Worm (Caenorhabditis elegans) whole organism, late embryonic: ENCODE data around the gene F41E7.7.

Source experiments
- K02D7.2 ChIP-seq: sonication (generic microtip); optimal IDR thresholded peaks from 2 replicates; lab custom pipeline; 2017; ENCODE audit warnings: mild to moderate bottlenecking, missing genetic modification characterization, missing compliant biosample characterization
- K09A11.1 ChIP-seq: sonication (generic microtip); optimal IDR thresholded peaks from 2 replicates; lab custom pipeline; 2017; ENCODE audit warnings: antibody characterized with exemption, mild to moderate bottlenecking, missing genetic modification characterization, missing compliant biosample characterization; ENCODE audit not compliant: insufficient read depth
- ahr-1 ChIP-seq: sonication (generic microtip); optimal IDR thresholded peaks from 2 replicates; lab custom pipeline; 2016; ENCODE audit warnings: missing genetic modification characterization, missing compliant biosample characterization
- ama-1 ChIP-seq: fragments of 150-350 bp; optimal IDR thresholded peaks from 2 replicates; lab custom pipeline; 2014
- ceh-14 ChIP-seq: sonication (generic microtip); optimal IDR thresholded peaks from 2 replicates; lab custom pipeline; 2016; ENCODE audit warnings: missing genotype, missing genetic modification characterization, missing compliant biosample characterization
- ceh-18 ChIP-seq: sonication (generic microtip); optimal IDR thresholded peaks from 2 replicates; lab custom pipeline; 2016; ENCODE audit warnings: missing genetic modification characterization, missing compliant biosample characterization
- ceh-19 ChIP-seq: fragments of 200-800 bp; sonication (Bioruptor generic); optimal IDR thresholded peaks from 2 replicates; lab custom pipeline; 2018; ENCODE audit warnings: mild to moderate bottlenecking, missing genetic modification characterization, missing compliant biosample characterization
- ceh-2 ChIP-seq: sonication (generic microtip); optimal IDR thresholded peaks from 2 replicates; lab custom pipeline; 2016; ENCODE audit warnings: missing genotype, missing genetic modification characterization, missing compliant biosample characterization
- ceh-34 ChIP-seq: sonication (generic microtip); optimal IDR thresholded peaks from 2 replicates; lab custom pipeline; 2016; ENCODE audit warnings: mild to moderate bottlenecking, missing genetic modification characterization, missing compliant biosample characterization
- ceh-45 ChIP-seq: fragments of 200-800 bp; sonication (Bioruptor generic); IDR thresholded peaks from 2 replicates; pipeline ENCODE4 v1.3.6; 2022; ENCODE audit warnings: missing genetic modification reagents, missing genetic modification characterization, missing compliant biosample characterization
- ceh-6 ChIP-seq: fragments of 200-800 bp; sonication (Bioruptor generic); optimal IDR thresholded peaks from 2 replicates; lab custom pipeline; 2018; ENCODE audit warnings: mild to moderate bottlenecking, missing genetic modification characterization, missing compliant biosample characterization
- elt-4 ChIP-seq: sonication (generic microtip); optimal IDR thresholded peaks from 2 replicates; lab custom pipeline; 2016; ENCODE audit warnings: missing genetic modification characterization, missing compliant biosample characterization
- ets-4 ChIP-seq: sonication (generic microtip); optimal IDR thresholded peaks from 2 replicates; lab custom pipeline; 2016; ENCODE audit warnings: missing genetic modification characterization, missing compliant biosample characterization
- fkh-10 ChIP-seq: fragments of 150-350 bp; optimal IDR thresholded peaks from 2 replicates; lab custom pipeline; 2014; ENCODE audit warnings: missing biosample characterization, missing genetic modification reagents, missing genetic modification characterization
- fkh-6 ChIP-seq: sonication (generic microtip); optimal IDR thresholded peaks from 2 replicates; lab custom pipeline; 2016; ENCODE audit warnings: missing genetic modification characterization, missing compliant biosample characterization
- gmeb-2 ChIP-seq: sonication (generic microtip); optimal IDR thresholded peaks from 2 replicates; lab custom pipeline; 2016; ENCODE audit warnings: missing genetic modification characterization, inconsistent platforms, missing compliant biosample characterization
- hlh-13 ChIP-seq: fragments of 200-800 bp; sonication (Bioruptor generic); optimal IDR thresholded peaks from 2 replicates; lab custom pipeline; 2018; ENCODE audit warnings: mild to moderate bottlenecking, missing genetic modification characterization, missing compliant biosample characterization
- hlh-30 ChIP-seq: sonication (generic microtip); optimal IDR thresholded peaks from 2 replicates; lab custom pipeline; 2017; ENCODE audit warnings: antibody characterized with exemption, missing genetic modification characterization, missing compliant biosample characterization; ENCODE audit not compliant: insufficient read depth
- hlh-8 ChIP-seq: sonication (generic microtip); optimal IDR thresholded peaks from 2 replicates; lab custom pipeline; 2016; ENCODE audit warnings: missing genotype, missing genetic modification characterization, missing compliant biosample characterization
- lin-11 ChIP-seq: fragments of 200-800 bp; sonication (Bioruptor generic); optimal IDR thresholded peaks from 2 replicates; lab custom pipeline; 2018; ENCODE audit warnings: mild to moderate bottlenecking, missing genetic modification characterization, missing compliant biosample characterization
- nfya-1 ChIP-seq: sonication (generic microtip); optimal IDR thresholded peaks from 2 replicates; lab custom pipeline; 2017; ENCODE audit warnings: missing genetic modification characterization, mild to moderate bottlenecking, missing compliant biosample characterization, antibody characterized with exemption, moderate library complexity
- nhr-11 ChIP-seq: fragments of 150-350 bp; optimal IDR thresholded peaks from 2 replicates; lab custom pipeline; 2014; ENCODE audit warnings: missing biosample characterization, missing genetic modification characterization
- nhr-232 ChIP-seq: sonication (generic microtip); optimal IDR thresholded peaks from 2 replicates; lab custom pipeline; 2016; ENCODE audit warnings: missing genetic modification characterization, missing compliant biosample characterization
- npax-4 ChIP-seq: sonication (generic microtip); optimal IDR thresholded peaks from 2 replicates; lab custom pipeline; 2016; ENCODE audit warnings: missing genetic modification characterization, missing compliant biosample characterization
- pha-2 ChIP-seq: sonication (generic microtip); optimal IDR thresholded peaks from 2 replicates; lab custom pipeline; 2017; ENCODE audit warnings: mild to moderate bottlenecking, missing genetic modification characterization, missing compliant biosample characterization
- sox-2 ChIP-seq: fragments of 200-800 bp; sonication (Bioruptor generic); IDR thresholded peaks from 2 replicates; pipeline ENCODE4 v1.3.6; 2022; ENCODE audit warnings: missing genetic modification reagents, missing genetic modification characterization, missing compliant biosample characterization
- syd-9 ChIP-seq: sonication (generic microtip); optimal IDR thresholded peaks from 2 replicates; lab custom pipeline; 2016; ENCODE audit warnings: mild to moderate bottlenecking, missing genetic modification characterization, moderate library complexity, missing compliant biosample characterization
- tbx-2 ChIP-seq: sonication (generic microtip); optimal IDR thresholded peaks from 2 replicates; lab custom pipeline; 2016; ENCODE audit warnings: missing genetic modification characterization, missing compliant biosample characterization
- tbx-7 ChIP-seq: sonication (generic microtip); optimal IDR thresholded peaks from 2 replicates; lab custom pipeline; 2016; ENCODE audit warnings: missing genotype, missing genetic modification characterization, missing compliant biosample characterization
- ttx-3 ChIP-seq: sonication (generic microtip); optimal IDR thresholded peaks from 2 replicates; lab custom pipeline; 2016; ENCODE audit warnings: missing genetic modification reagents, missing genetic modification characterization, missing compliant biosample characterization
- unc-3 ChIP-seq, 2 experiments: fragments of 200-800 bp in 1 of 2; sonication (Bioruptor generic) in 1 of 2; sonication (generic microtip) in 1 of 2; conservative IDR thresholded peaks in 1 of 2; optimal IDR thresholded peaks in 1 of 2; 2 replicates each; pipeline versions ENCODE4 v1.3.6 to Lab custom; 2016 to 2022; ENCODE audit warnings: missing compliant biosample characterization in 2 of 2, missing genetic modification characterization in 2 of 2, missing genetic modification reagents in 1 of 2
- unc-42 ChIP-seq: sonication (generic microtip); optimal IDR thresholded peaks from 2 replicates; lab custom pipeline; 2016; ENCODE audit warnings: missing genotype, missing genetic modification characterization, missing compliant biosample characterization
- unc-55 ChIP-seq: sonication (generic microtip); optimal IDR thresholded peaks from 2 replicates; lab custom pipeline; 2017; ENCODE audit warnings: missing biosample characterization, missing genetic modification reagents, missing genetic modification characterization
- zip-5 ChIP-seq: sonication (generic microtip); optimal IDR thresholded peaks from 2 replicates; lab custom pipeline; 2016; ENCODE audit warnings: missing genetic modification characterization, missing compliant biosample characterization
- ztf-16 ChIP-seq: sonication (generic microtip); optimal IDR thresholded peaks from 2 replicates; lab custom pipeline; 2017; ENCODE audit warnings: missing genetic modification characterization, missing compliant biosample characterization

F41E7.7 gene

DNA sequence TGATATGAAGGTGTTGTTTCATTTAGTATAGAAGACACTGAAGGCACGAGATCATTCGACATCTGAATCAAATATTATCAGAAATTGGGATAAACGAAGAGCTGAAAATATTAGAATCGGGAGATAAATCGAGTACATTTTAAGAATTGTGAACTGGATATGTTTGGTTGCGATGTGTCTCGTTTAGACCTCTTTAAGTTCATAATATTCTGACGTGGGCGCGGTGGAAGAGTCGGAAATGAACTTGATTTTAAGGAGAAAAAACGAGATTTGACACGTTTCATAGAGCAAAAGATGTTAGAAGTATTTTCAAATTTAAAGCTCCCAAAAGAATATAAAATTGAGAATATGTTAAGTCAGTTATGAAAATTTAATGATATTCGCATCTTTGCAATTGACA is 22.0 kb upstream of the F41E7.7 start, which contains the start of gene npr-6:
TSS of gene npr-6 (minus strand) at position 101 of the 400 bp plus-strand sequence.
- TF ChIP-seq ceh-34 (tag; lab: Kevin White, UChicago): no peak
- TF ChIP-seq K02D7.2 (tag; lab: Kevin White, UChicago): no peak
- no peak for TF ChIP-seq tbx-7
- no peak for TF ChIP-seq ceh-14 (tag; lab: Kevin White, UChicago)
- TF ChIP-seq K09A11.1 (tag; lab: Kevin White, UChicago): no peak

DNA sequence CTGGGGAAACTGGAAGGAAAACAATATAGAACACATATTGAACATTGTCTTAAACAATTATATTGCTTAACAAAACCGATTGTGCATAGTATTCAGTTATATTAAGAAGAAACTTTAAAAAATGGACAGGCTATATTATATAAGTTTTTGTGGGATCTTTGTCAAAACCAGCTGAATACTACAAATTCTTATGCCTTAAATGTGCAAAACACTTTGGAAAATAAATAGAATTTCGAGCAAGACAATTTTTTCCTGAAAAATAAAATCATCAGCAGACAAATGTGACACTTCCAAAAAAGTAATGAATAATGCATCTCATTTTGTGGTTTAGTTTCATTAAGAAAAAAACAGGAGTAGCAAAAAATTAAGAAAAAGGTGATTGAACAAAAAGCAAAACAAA is 10.2 kb upstream of the F41E7.7 start:
- TF ChIP-seq npax-4: no peak
- no peak for TF ChIP-seq hlh-13 (GFP tag; lab: Kevin White, UChicago)
- no peak for TF ChIP-seq ceh-6 (GFP tag; lab: Kevin White, UChicago)
- no peak for TF ChIP-seq fkh-10 (GFP tag; lab: Kevin White, UChicago)
- no peak for TF ChIP-seq ama-1 (lab: Kevin White, UChicago)
- no peak for TF ChIP-seq ceh-18 (tag; lab: Kevin White, UChicago)
- TF ChIP-seq nhr-11 (tag; lab: Kevin White, UChicago): no peak
- no peak for TF ChIP-seq ceh-2 (tag; lab: Kevin White, UChicago)
- TF ChIP-seq unc-3 (GFP tag; conservative IDR thresholded peaks at IDR 0.05; lab: Robert Waterston, UW): no peak
- TF ChIP-seq unc-3 (tag; optimal IDR thresholded peaks at IDR 0.05; lab: Kevin White, UChicago): no peak
- no peak for TF ChIP-seq tbx-2 (tag; lab: Kevin White, UChicago)
- TF ChIP-seq unc-42 (tag; lab: Kevin White, UChicago): no peak
- TF ChIP-seq nhr-232 (tag; lab: Kevin White, UChicago): no peak
- TF ChIP-seq pha-2 (tag; lab: Kevin White, UChicago): no peak
- TF ChIP-seq lin-11 (tag; lab: Kevin White, UChicago): no peak
- TF ChIP-seq syd-9 (tag; lab: Kevin White, UChicago): no peak
- no peak for TF ChIP-seq ahr-1 (tag; lab: Kevin White, UChicago)
- TF ChIP-seq K02D7.2 (tag; lab: Kevin White, UChicago): no peak
- no peak for TF ChIP-seq tbx-7
- TF ChIP-seq ets-4: no peak
- TF ChIP-seq K09A11.1 (tag; lab: Kevin White, UChicago): no peak

DNA sequence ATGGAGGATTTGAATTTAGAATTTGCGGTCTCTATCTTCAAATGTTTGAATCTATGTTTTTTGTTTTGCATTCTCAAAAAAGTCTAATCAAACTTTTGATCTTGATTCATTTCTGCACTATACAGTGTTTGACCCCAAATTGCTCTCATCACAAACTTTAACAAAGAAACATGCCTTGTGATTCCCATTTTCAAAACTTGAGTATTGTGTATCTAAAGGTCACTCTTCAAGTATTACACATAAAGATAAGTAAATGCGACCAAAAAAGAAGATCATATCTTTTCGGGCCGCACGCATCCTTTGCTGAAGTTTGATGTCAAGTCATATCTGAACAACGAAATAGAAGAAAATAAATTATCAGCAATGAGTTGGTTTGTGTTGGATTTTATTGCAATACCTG is 5.7 kb upstream of the F41E7.7 start:
- TF ChIP-seq unc-3 (GFP tag; conservative IDR thresholded peaks at IDR 0.05; lab: Robert Waterston, UW) (no peak), unc-3 (tag; optimal IDR thresholded peaks at IDR 0.05; lab: Kevin White, UChicago) (no peak), elt-4 (tag; lab: Kevin White, UChicago) (no peak), hlh-30 (tag; lab: Kevin White, UChicago) (no peak), ceh-14 (tag; lab: Kevin White, UChicago) (no peak), syd-9 (tag; lab: Kevin White, UChicago) (no peak), sox-2 (GFP tag; lab: Robert Waterston, UW) (no peak), ahr-1 (tag; lab: Kevin White, UChicago) (no peak), nfya-1 (tag; lab: Kevin White, UChicago) (no peak), pha-2 (tag; lab: Kevin White, UChicago) (no peak), ceh-19 (no peak)

DNA sequence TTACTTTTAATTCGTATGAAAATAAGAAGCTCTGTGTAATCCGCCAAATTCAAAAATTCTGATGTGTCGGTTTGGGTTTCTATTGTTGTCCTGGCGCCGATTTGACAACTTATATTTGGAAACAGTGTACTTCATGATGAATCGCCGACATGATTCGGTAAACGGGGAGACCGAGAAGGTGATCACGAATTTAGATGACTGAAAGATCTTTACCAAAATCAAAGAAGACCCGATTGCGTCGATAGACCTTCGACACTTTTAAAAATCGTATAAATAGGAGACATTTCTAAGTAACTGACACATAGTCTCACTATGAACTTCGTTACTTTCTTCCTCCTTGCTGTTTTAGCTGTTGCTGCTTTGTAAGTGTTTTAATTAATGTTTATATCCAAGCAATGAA is 5.2 kb upstream of the F41E7.7 start, which contains the start of gene fip-5:
TSS of gene fip-5 (plus strand) at position 312 of the 400 bp plus-strand sequence.
- TF ChIP-seq gmeb-2 (no peak), zip-5 (tag; lab: Kevin White, UChicago) (no peak), ceh-45 (GFP tag; lab: Robert Waterston, UW) (no peak), K02D7.2 (tag; lab: Kevin White, UChicago) (no peak), hlh-13 (GFP tag; lab: Kevin White, UChicago) (no peak), hlh-8 (tag; lab: Kevin White, UChicago) (no peak), ztf-16 (tag; lab: Kevin White, UChicago) (no peak), ttx-3 (no peak), fkh-6 (tag; lab: Kevin White, UChicago) (no peak), unc-55 (GFP tag; lab: Kevin White, UChicago) (no peak), unc-3 (GFP tag; conservative IDR thresholded peaks at IDR 0.05; lab: Robert Waterston, UW) (no peak), unc-3 (tag; optimal IDR thresholded peaks at IDR 0.05; lab: Kevin White, UChicago) (no peak), tbx-2 (tag; lab: Kevin White, UChicago) (no peak)
